Worm (Caenorhabditis elegans) whole organism, L3 larva: Measurements from ENCODE around the gene mcm-10.

ENCODE experiments used
- R02D3.7 ChIP-seq: fragments of 150-350 bp; optimal IDR thresholded peaks from 2 replicates; lab custom pipeline; 2014; ENCODE audit warnings: missing biosample characterization, missing genetic modification characterization
- ZK546.5 ChIP-seq: sonication (generic microtip); optimal IDR thresholded peaks from 2 replicates; lab custom pipeline; 2017; ENCODE audit warnings: missing biosample characterization, missing genetic modification characterization
- ama-1 ChIP-seq: fragments of 150-350 bp; optimal IDR thresholded peaks from 2 replicates; lab custom pipeline; 2018
- ceh-28 ChIP-seq: fragments of 150-350 bp; optimal IDR thresholded peaks from 2 replicates; lab custom pipeline; 2014; ENCODE audit warnings: missing biosample characterization, missing genetic modification reagents, missing genetic modification characterization
- daf-12 ChIP-seq: fragments of 150-350 bp; optimal IDR thresholded peaks from 2 replicates; lab custom pipeline; 2014; ENCODE audit warnings: missing biosample characterization, missing genetic modification reagents, missing genetic modification characterization
- egl-27 ChIP-seq: sonication (generic microtip); optimal IDR thresholded peaks from 4 replicates; lab custom pipeline; 2017; ENCODE audit warnings: missing biosample characterization, missing genetic modification reagents, missing genetic modification characterization
- egl-5 ChIP-seq: fragments of 150-350 bp; optimal IDR thresholded peaks from 2 replicates; lab custom pipeline; 2017; ENCODE audit warnings: missing biosample characterization, missing genetic modification reagents, missing genetic modification characterization, inconsistent platforms
- elt-1 ChIP-seq: fragments of 150-350 bp; optimal IDR thresholded peaks from 2 replicates; lab custom pipeline; 2014; ENCODE audit warnings: missing biosample characterization, missing genetic modification characterization
- elt-2 ChIP-seq: sonication (generic microtip); optimal IDR thresholded peaks from 2 replicates; lab custom pipeline; 2016; ENCODE audit warnings: missing genetic modification reagents, mild to moderate bottlenecking, missing genetic modification characterization, missing compliant biosample characterization
- elt-3 ChIP-seq, 3 experiments: fragments of 150-350 bp in 1 of 3; sonication (generic microtip) in 2 of 3; optimal IDR thresholded peaks; 2 replicates in 2 of 3; 4 replicates in 1 of 3; lab custom pipeline; 2014 to 2017; ENCODE audit warnings: missing biosample characterization in 3 of 3, missing genetic modification characterization in 3 of 3
- eor-1 ChIP-seq, 2 experiments: fragments of 150-350 bp; optimal IDR thresholded peaks; 2 replicates each; lab custom pipeline; 2014 to 2018; ENCODE audit warnings: missing biosample characterization in 2 of 2, missing genetic modification characterization in 2 of 2
- fkh-10 ChIP-seq: sonication (generic microtip); optimal IDR thresholded peaks from 2 replicates; lab custom pipeline; 2017; ENCODE audit warnings: missing biosample characterization, missing genetic modification reagents, missing genetic modification characterization
- fos-1 ChIP-seq: fragments of 150-350 bp; optimal IDR thresholded peaks from 2 replicates; lab custom pipeline; 2014; ENCODE audit warnings: missing biosample characterization, missing genetic modification characterization
- hmg-11 ChIP-seq: sonication (generic microtip); optimal IDR thresholded peaks from 2 replicates; lab custom pipeline; 2016; ENCODE audit warnings: missing genetic modification characterization, missing compliant biosample characterization
- jun-1 ChIP-seq: fragments of 150-350 bp; optimal IDR thresholded peaks from 2 replicates; lab custom pipeline; 2014; ENCODE audit warnings: missing biosample characterization, missing genetic modification reagents, missing genetic modification characterization
- lin-15B ChIP-seq: fragments of 150-350 bp; optimal IDR thresholded peaks from 2 replicates; lab custom pipeline; 2014; ENCODE audit warnings: missing biosample characterization, missing genetic modification characterization
- lin-39 ChIP-seq: fragments of 150-350 bp; optimal IDR thresholded peaks from 2 replicates; lab custom pipeline; 2018; ENCODE audit warnings: missing biosample characterization, missing genetic modification reagents, missing genetic modification characterization
- lsy-12 ChIP-seq: sonication (generic microtip); optimal IDR thresholded peaks from 2 replicates; lab custom pipeline; 2016; ENCODE audit warnings: mild to moderate bottlenecking, missing genetic modification characterization, missing compliant biosample characterization
- mdl-1 ChIP-seq: fragments of 150-350 bp; optimal IDR thresholded peaks from 2 replicates; lab custom pipeline; 2014; ENCODE audit warnings: missing biosample characterization, missing genetic modification characterization
- mml-1 ChIP-seq: fragments of 150-350 bp; sonication (generic microtip); optimal IDR thresholded peaks from 3 replicates; lab custom pipeline; 2014; ENCODE audit warnings: missing biosample characterization, missing genetic modification characterization
- nfya-1 ChIP-seq: sonication (generic microtip); optimal IDR thresholded peaks from 2 replicates; lab custom pipeline; 2017; ENCODE audit warnings: missing genetic modification characterization, mild to moderate bottlenecking, missing compliant biosample characterization, antibody characterized with exemption, moderate library complexity; ENCODE audit not compliant: insufficient read depth
- nhr-11 ChIP-seq: fragments of 150-350 bp; optimal IDR thresholded peaks from 2 replicates; lab custom pipeline; 2014; ENCODE audit warnings: missing biosample characterization, missing genetic modification characterization
- nhr-12 ChIP-seq: fragments of 150-350 bp; optimal IDR thresholded peaks from 2 replicates; lab custom pipeline; 2014; ENCODE audit warnings: missing biosample characterization, missing genetic modification characterization
- nhr-23 ChIP-seq: fragments of 150-350 bp; optimal IDR thresholded peaks from 2 replicates; lab custom pipeline; 2014; ENCODE audit warnings: missing biosample characterization, missing genetic modification reagents, missing genetic modification characterization
- nhr-25 ChIP-seq: sonication (generic microtip); optimal IDR thresholded peaks from 2 replicates; lab custom pipeline; 2017; ENCODE audit warnings: missing biosample characterization, missing genetic modification characterization
- nhr-43 ChIP-seq: sonication (generic microtip); optimal IDR thresholded peaks from 2 replicates; lab custom pipeline; 2016; ENCODE audit warnings: mild to moderate bottlenecking, missing genetic modification characterization, missing compliant biosample characterization; ENCODE audit not compliant: poor library complexity, severe bottlenecking
- nhr-67 ChIP-seq: fragments of 150-350 bp; optimal IDR thresholded peaks from 2 replicates; lab custom pipeline; 2014; ENCODE audit warnings: missing biosample characterization, missing genetic modification characterization
- nhr-76 ChIP-seq: fragments of 150-350 bp; sonication (generic microtip); optimal IDR thresholded peaks from 5 replicates; lab custom pipeline; 2014; ENCODE audit warnings: missing biosample characterization, missing genetic modification characterization
- nhr-77 ChIP-seq: fragments of 150-350 bp; optimal IDR thresholded peaks from 2 replicates; lab custom pipeline; 2014; ENCODE audit warnings: missing biosample characterization, missing genetic modification characterization
- pha-4 ChIP-seq: fragments of 150-350 bp; optimal IDR thresholded peaks from 2 replicates; lab custom pipeline; 2014; ENCODE audit warnings: missing biosample characterization, missing genetic modification reagents, missing genetic modification characterization
- pqm-1 ChIP-seq: fragments of 150-350 bp; optimal IDR thresholded peaks from 2 replicates; lab custom pipeline; 2017; ENCODE audit warnings: missing biosample characterization, missing genetic modification characterization, inconsistent platforms
- sea-2 ChIP-seq: fragments of 150-350 bp; sonication (generic microtip); optimal IDR thresholded peaks from 4 replicates; lab custom pipeline; 2014; ENCODE audit warnings: missing biosample characterization, missing genetic modification reagents, missing genetic modification characterization
- skn-1 ChIP-seq: fragments of 150-350 bp; optimal IDR thresholded peaks from 2 replicates; lab custom pipeline; 2014; ENCODE audit warnings: missing biosample characterization, missing genetic modification characterization
- tbx-2 ChIP-seq: sonication (generic microtip); optimal IDR thresholded peaks from 2 replicates; lab custom pipeline; 2016; ENCODE audit warnings: mild to moderate bottlenecking, missing genetic modification characterization, missing compliant biosample characterization
- unc-39 ChIP-seq: sonication (generic microtip); optimal IDR thresholded peaks from 4 replicates; lab custom pipeline; 2017; ENCODE audit warnings: missing biosample characterization, missing genetic modification characterization
- zag-1 ChIP-seq: fragments of 150-350 bp; optimal IDR thresholded peaks from 2 replicates; lab custom pipeline; 2014; ENCODE audit warnings: missing biosample characterization, missing genetic modification characterization
- ztf-11 ChIP-seq: fragments of 150-350 bp; optimal IDR thresholded peaks from 2 replicates; lab custom pipeline; 2014; ENCODE audit warnings: missing biosample characterization, missing genetic modification characterization
- ztf-4 ChIP-seq: fragments of 150-350 bp; optimal IDR thresholded peaks from 2 replicates; lab custom pipeline; 2014; ENCODE audit warnings: missing biosample characterization, missing genetic modification characterization

Gene mcm-10

ce11 chrIII:11317164-11317620 lies at the start of gene mcm-10:
mcm-10 (plus strand) TSS chrIII:11317570.
- TF ChIP-seq nhr-23 (tag; lab: Kevin White, UChicago) (peak; percentile 39), unc-39 (no peak), elt-2 (tag; lab: Kevin White, UChicago) (peak; percentile 38), fos-1 (tag; lab: Kevin White, UChicago) (no peak), nfya-1 (peak; percentile 67), nhr-11 (tag; lab: Kevin White, UChicago) (no peak), hmg-11 (tag; lab: Kevin White, UChicago) (peak; percentile 83), zag-1 (no peak), pqm-1 (tag; lab: Kevin White, UChicago) (peak; percentile 12), lin-15B (tag; lab: Kevin White, UChicago) (peak; percentile 72), R02D3.7 (tag; lab: Kevin White, UChicago) (peak; percentile 18), lin-39 (peak; percentile 43), ceh-28 (peak; percentile 35), pha-4 (tag; lab: Kevin White, UChicago) (peak; percentile 23), fkh-10 (peak; percentile 45), egl-5 (tag; lab: Kevin White, UChicago) (peak; percentile 20), nhr-25 (tag; lab: Kevin White, UChicago) (peak; percentile 46), ama-1 (lab: Kevin White, UChicago) (peak; percentile 11), nhr-43 (no peak), jun-1 (tag; lab: Kevin White, UChicago) (peak; percentile 63), elt-1 (tag; lab: Kevin White, UChicago) (no peak), ztf-4 (tag; lab: Kevin White, UChicago) (no peak), skn-1 (tag; lab: Kevin White, UChicago) (peak; percentile 36)

- peak; percentile 17 for TF ChIP-seq jun-1 (tag; lab: Kevin White, UChicago)
- TF ChIP-seq fkh-10 = no peak
- TF ChIP-seq pha-4 (tag; lab: Kevin White, UChicago) = peak; percentile 23
- TF ChIP-seq nhr-11 (tag; lab: Kevin White, UChicago) = no peak
- TF ChIP-seq egl-27 (tag; lab: Kevin White, UChicago) = no peak
- TF ChIP-seq nhr-76 (tag; lab: Kevin White, UChicago) = no peak
- no peak for TF ChIP-seq mml-1 (tag; lab: Kevin White, UChicago)
- TF ChIP-seq R02D3.7 (tag; lab: Kevin White, UChicago) = no peak
- peak; percentile 81 for TF ChIP-seq elt-2 (tag; lab: Kevin White, UChicago)
- TF ChIP-seq, all 47 proteins: peak for 3
Observed at ce11 chrIII:11268532-11268931, 48.8 kb upstream of the mcm-10 start.

- TF ChIP-seq pqm-1 (tag; lab: Kevin White, UChicago) (peak; percentile 52), jun-1 (tag; lab: Kevin White, UChicago) (peak; percentile 5), ztf-11 (no peak), elt-2 (tag; lab: Kevin White, UChicago) (peak; percentile 38)
Observed at ce11 chrIII:11269206-11269605, 48.2 kb upstream of the mcm-10 start.

- TF ChIP-seq elt-2 (tag; lab: Kevin White, UChicago) (peak; percentile 17), ceh-28 (no peak)
- TF ChIP-seq, all 47 proteins: peak for 1
Observed at ce11 chrIII:11270795-11271194, 46.6 kb upstream of the mcm-10 start, which contains the start of gene obr-1. obr-1 (minus strand) TSS chrIII:11270895.

- TF ChIP-seq hmg-11 (tag; lab: Kevin White, UChicago) (peak; percentile 25), elt-2 (tag; lab: Kevin White, UChicago) (no peak), lin-15B (tag; lab: Kevin White, UChicago) (no peak)
Observed at ce11 chrIII:11274590-11275116, 42.7 kb upstream of the mcm-10 start, which contains the start of gene Y47D3A.20. Y47D3A.20 (plus strand) TSS chrIII:11275066.

- TF ChIP-seq pqm-1 (tag; lab: Kevin White, UChicago) = no peak
- TF ChIP-seq ZK546.5 = no peak
- no peak for TF ChIP-seq hmg-11 (tag; lab: Kevin White, UChicago)
- TF ChIP-seq lsy-12 = no peak
- no peak for TF ChIP-seq tbx-2 (tag; lab: Kevin White, UChicago)
- no peak for TF ChIP-seq mdl-1
- TF ChIP-seq nhr-43 = no peak
- TF ChIP-seq eor-1 (tag; optimal IDR thresholded peaks at IDR 0.05; lab: Kevin White, UChicago) = no peak
- TF ChIP-seq R02D3.7 (tag; lab: Kevin White, UChicago) = no peak
- TF ChIP-seq nhr-77 (tag; lab: Kevin White, UChicago) = no peak
- TF ChIP-seq daf-12 = no peak
- no peak for TF ChIP-seq nhr-23 (tag; lab: Kevin White, UChicago)
- TF ChIP-seq nhr-67 = no peak
- no peak for TF ChIP-seq fkh-10
- no peak for TF ChIP-seq nhr-12 (tag; lab: Kevin White, UChicago)
- no peak for TF ChIP-seq sea-2
- no peak for TF ChIP-seq elt-3 (tag; optimal IDR thresholded peaks at IDR 0.05; lab: Kevin White, UChicago)
Observed at ce11 chrIII:11278817-11279216, 38.6 kb upstream of the mcm-10 start, which contains the start of gene Y47D3A.21. Y47D3A.21 (minus strand) TSS chrIII:11278917.
